Fruit fly (Drosophila melanogaster) whole organism, embryonic: ENCODE measurements around the gene CG32483.
A peak's percentile ranks its signal among the peaks of the same experiment; 100 is the strongest.

Source experiments
- Blimp-1 ChIP-seq: fragments of 200-800 bp; sonication (Bioruptor generic); optimal IDR thresholded peaks from 3 replicates; lab custom pipeline; 2018; ENCODE audit warnings: missing biosample characterization, missing genetic modification characterization, mild to moderate bottlenecking, moderate library complexity, missing genetic modification reagents
- CG10147 ChIP-seq: fragments of 200-800 bp; sonication (Bioruptor generic); optimal IDR thresholded peaks from 2 replicates; lab custom pipeline; 2019; ENCODE audit warnings: missing biosample characterization, mild to moderate bottlenecking, missing genetic modification characterization, moderate library complexity
- CG10366 ChIP-seq: fragments of 200-800 bp; sonication (Bioruptor generic); IDR thresholded peaks from 2 replicates; pipeline ENCODE4 v1.3.6; 2022; ENCODE audit warnings: missing biosample characterization, missing genetic modification characterization
- CG12942 ChIP-seq: fragments of 200-800 bp; sonication (Bioruptor generic); optimal IDR thresholded peaks from 3 replicates; lab custom pipeline; 2016; ENCODE audit warnings: missing biosample characterization, missing genetic modification characterization
- CG16815 ChIP-seq: fragments of 200-800 bp; sonication (Bioruptor generic); optimal IDR thresholded peaks from 3 replicates; lab custom pipeline; 2017; ENCODE audit warnings: missing biosample characterization, mild to moderate bottlenecking, missing genetic modification characterization
- CG1792 ChIP-seq: fragments of 200-800 bp; sonication (Bioruptor generic); optimal IDR thresholded peaks from 2 replicates; lab custom pipeline; 2016; ENCODE audit warnings: missing biosample characterization, missing genetic modification characterization
- CG2889 ChIP-seq: fragments of 200-800 bp; sonication (Bioruptor generic); IDR thresholded peaks from 3 replicates; pipeline ENCODE4 v1.3.6; 2022; ENCODE audit warnings: missing biosample characterization, missing genetic modification characterization
- CG30403 ChIP-seq: fragments of 200-800 bp; sonication (Bioruptor generic); optimal IDR thresholded peaks from 3 replicates; lab custom pipeline; 2016; ENCODE audit warnings: missing biosample characterization, missing genetic modification characterization
- CG31365 ChIP-seq: fragments of 200-800 bp; sonication (Bioruptor generic); optimal IDR thresholded peaks from 2 replicates; lab custom pipeline; 2018; ENCODE audit warnings: missing biosample characterization, mild to moderate bottlenecking, missing genetic modification characterization
- CG32772 ChIP-seq: fragments of 200-800 bp; sonication (Bioruptor generic); IDR thresholded peaks from 2 replicates; pipeline ENCODE4 v1.3.6; 2022; ENCODE audit warnings: missing biosample characterization, missing genetic modification characterization
- CG33557 ChIP-seq: fragments of 200-800 bp; sonication (Bioruptor generic); optimal IDR thresholded peaks from 2 replicates; lab custom pipeline; 2019; ENCODE audit warnings: missing biosample characterization, mild to moderate bottlenecking, missing genetic modification characterization, moderate library complexity
- CG4282 ChIP-seq: fragments of 200-800 bp; sonication (Bioruptor generic); optimal IDR thresholded peaks from 2 replicates; lab custom pipeline; 2016; ENCODE audit warnings: missing biosample characterization, missing genetic modification characterization
- CG4854 ChIP-seq: fragments of 200-800 bp; sonication (Bioruptor generic); optimal IDR thresholded peaks from 2 replicates; lab custom pipeline; 2016; ENCODE audit warnings: missing biosample characterization, missing genetic modification characterization, inconsistent platforms
- CG6272 ChIP-seq: fragments of 200-800 bp; sonication (Bioruptor generic); IDR thresholded peaks from 2 replicates; pipeline ENCODE4 v1.3.6; 2022; ENCODE audit warnings: missing biosample characterization, missing genetic modification characterization
- CG7271 ChIP-seq: fragments of 200-800 bp; sonication (Bioruptor generic); optimal IDR thresholded peaks from 2 replicates; lab custom pipeline; 2018; ENCODE audit warnings: missing biosample characterization, mild to moderate bottlenecking, missing genetic modification characterization, moderate library complexity
- CG8924 ChIP-seq: fragments of 200-800 bp; optimal IDR thresholded peaks from 3 replicates; lab custom pipeline; 2019; ENCODE audit warnings: missing biosample characterization, mild to moderate bottlenecking, missing genetic modification characterization, moderate library complexity
- CG9437 ChIP-seq: fragments of 200-800 bp; sonication (Bioruptor generic); optimal IDR thresholded peaks from 2 replicates; lab custom pipeline; 2018; ENCODE audit warnings: missing biosample characterization, mild to moderate bottlenecking, missing genetic modification characterization
- CHES-1-like ChIP-seq: fragments of 200-800 bp; sonication (Bioruptor generic); optimal IDR thresholded peaks from 2 replicates; lab custom pipeline; 2016; ENCODE audit warnings: missing biosample characterization, missing genetic modification characterization
- Chrac-16 ChIP-seq: fragments of 200-800 bp; sonication (Bioruptor generic); optimal IDR thresholded peaks from 3 replicates; lab custom pipeline; 2016; ENCODE audit warnings: missing biosample characterization, missing genetic modification characterization
- Dfd ChIP-seq, 2 experiments: fragments of >200 bp; optimal IDR thresholded peaks; 2 replicates each; lab custom pipeline; 2017; ENCODE audit warnings: missing biosample characterization in 2 of 2, missing genetic modification characterization in 2 of 2
- Dll ChIP-seq: fragments of 200-800 bp; sonication (Bioruptor generic); IDR thresholded peaks from 4 replicates; pipeline ENCODE4 v1.3.6; 2022; ENCODE audit warnings: missing biosample characterization, missing genetic modification characterization; ENCODE audit not compliant: partially characterized antibody
- E2f2 ChIP-seq: fragments of 200-800 bp; sonication (Bioruptor generic); IDR thresholded peaks from 2 replicates; pipeline ENCODE4 v1.3.6; 2022; ENCODE audit warnings: missing biosample characterization, missing genetic modification characterization
- HLHmδ ChIP-seq: fragments of 200-800 bp; sonication (Bioruptor generic); optimal IDR thresholded peaks from 2 replicates; lab custom pipeline; 2018; ENCODE audit warnings: missing biosample characterization, mild to moderate bottlenecking, missing genetic modification characterization, moderate library complexity
- Hr51 ChIP-seq, 2 experiments: fragments of 200-800 bp; sonication (Bioruptor generic); optimal IDR thresholded peaks; 2 replicates in 1 of 2; 3 replicates in 1 of 2; lab custom pipeline; 2016 to 2018; ENCODE audit warnings: missing biosample characterization in 2 of 2, missing genetic modification characterization in 2 of 2, mild to moderate bottlenecking in 1 of 2, moderate library complexity in 1 of 2
- NK7.1 ChIP-seq: fragments of 200-800 bp; sonication (Bioruptor generic); optimal IDR thresholded peaks from 3 replicates; lab custom pipeline; 2016; ENCODE audit warnings: missing biosample characterization, missing genetic modification characterization
- Oli ChIP-seq: fragments of 200-800 bp; sonication (Bioruptor generic); optimal IDR thresholded peaks from 2 replicates; lab custom pipeline; 2018; ENCODE audit warnings: missing biosample characterization, mild to moderate bottlenecking, missing genetic modification characterization, moderate library complexity
- Opbp ChIP-seq: fragments of 200-800 bp; sonication (Bioruptor generic); IDR thresholded peaks from 3 replicates; pipeline ENCODE4 v1.3.6; 2022; ENCODE audit warnings: missing biosample characterization, missing genetic modification characterization; ENCODE audit not compliant: partially characterized antibody
- Optix ChIP-seq: fragments of 200-800 bp; sonication (Bioruptor generic); IDR thresholded peaks from 3 replicates; pipeline ENCODE4 v1.3.6; 2022; ENCODE audit warnings: missing biosample characterization, missing genetic modification characterization
- Side ChIP-seq: fragments of 200-800 bp; sonication (Bioruptor generic); optimal IDR thresholded peaks from 2 replicates; lab custom pipeline; 2016; ENCODE audit warnings: missing biosample characterization, missing genetic modification characterization
- Spps ChIP-seq: fragments of 200-800 bp; sonication (Bioruptor generic); optimal IDR thresholded peaks from 2 replicates; lab custom pipeline; 2018; ENCODE audit warnings: missing biosample characterization, mild to moderate bottlenecking, missing genetic modification characterization
- Ssrp ChIP-seq: fragments of 200-800 bp; sonication (Bioruptor generic); optimal IDR thresholded peaks from 2 replicates; lab custom pipeline; 2018; ENCODE audit warnings: missing biosample characterization, mild to moderate bottlenecking, missing genetic modification characterization, moderate library complexity
- Xbp1 ChIP-seq: fragments of 200-800 bp; sonication (Bioruptor generic); optimal IDR thresholded peaks from 3 replicates; lab custom pipeline; 2016; ENCODE audit warnings: missing biosample characterization, mild to moderate bottlenecking, missing genetic modification characterization
- caup ChIP-seq: fragments of 200-800 bp; sonication (Bioruptor generic); optimal IDR thresholded peaks from 3 replicates; lab custom pipeline; 2017; ENCODE audit warnings: missing biosample characterization, mild to moderate bottlenecking, missing genetic modification characterization, moderate library complexity; ENCODE audit not compliant: severe bottlenecking
- crp ChIP-seq, 2 experiments: fragments of 200-800 bp; sonication (Bioruptor generic); optimal IDR thresholded peaks; 2 replicates in 1 of 2; 3 replicates in 1 of 2; lab custom pipeline; 2017; ENCODE audit warnings: missing biosample characterization in 2 of 2, missing genetic modification characterization in 2 of 2, mild to moderate bottlenecking in 1 of 2, moderate library complexity in 1 of 2
- dati ChIP-seq: fragments of 200-800 bp; sonication (Bioruptor generic); IDR thresholded peaks from 2 replicates; pipeline ENCODE4 v1.3.6; 2022; ENCODE audit warnings: missing biosample characterization, missing genetic modification characterization
- dimm ChIP-seq: fragments of 200-800 bp; sonication (Bioruptor generic); IDR thresholded peaks from 2 replicates; pipeline ENCODE4 v1.3.6; 2022; ENCODE audit warnings: missing biosample characterization, missing genetic modification characterization
- dmrt11E ChIP-seq: fragments of 200-800 bp; sonication (Bioruptor generic); optimal IDR thresholded peaks from 3 replicates; lab custom pipeline; 2018; ENCODE audit warnings: missing biosample characterization, mild to moderate bottlenecking, missing genetic modification characterization, moderate library complexity
- dmrt99B ChIP-seq: fragments of 200-800 bp; sonication (Bioruptor generic); optimal IDR thresholded peaks from 2 replicates; lab custom pipeline; 2018; ENCODE audit warnings: missing biosample characterization, mild to moderate bottlenecking, missing genetic modification characterization, moderate library complexity
- ham ChIP-seq: fragments of 200-800 bp; sonication (Bioruptor generic); IDR thresholded peaks from 2 replicates; pipeline ENCODE4 v1.3.6; 2022; ENCODE audit warnings: missing biosample characterization, missing genetic modification characterization
- jing ChIP-seq: fragments of 200-800 bp; sonication (Bioruptor generic); optimal IDR thresholded peaks from 2 replicates; lab custom pipeline; 2018; ENCODE audit warnings: missing biosample characterization, mild to moderate bottlenecking, missing genetic modification characterization
- kah ChIP-seq: fragments of 200-800 bp; sonication (Bioruptor generic); optimal IDR thresholded peaks from 2 replicates; lab custom pipeline; 2018; ENCODE audit warnings: missing biosample characterization, mild to moderate bottlenecking, missing genetic modification characterization
- maf-S ChIP-seq: fragments of 200-800 bp; sonication (Bioruptor generic); optimal IDR thresholded peaks from 2 replicates; lab custom pipeline; 2016; ENCODE audit warnings: missing biosample characterization, missing genetic modification characterization
- onecut ChIP-seq: fragments of 200-800 bp; sonication (Bioruptor generic); IDR thresholded peaks from 2 replicates; pipeline ENCODE4 v1.3.6; 2022; ENCODE audit warnings: missing biosample characterization, missing genetic modification characterization
- pb ChIP-seq: fragments of 200-800 bp; sonication (Bioruptor generic); optimal IDR thresholded peaks from 3 replicates; lab custom pipeline; 2016; ENCODE audit warnings: missing biosample characterization, missing genetic modification characterization
- ssp ChIP-seq: fragments of 200-800 bp; sonication (Bioruptor generic); IDR thresholded peaks from 2 replicates; pipeline ENCODE4 v1.3.6; 2022; ENCODE audit warnings: missing biosample characterization, missing genetic modification characterization
- stc ChIP-seq: fragments of 200-800 bp; sonication (Bioruptor generic); IDR thresholded peaks from 2 replicates; pipeline ENCODE4 v1.3.6; 2022; ENCODE audit warnings: missing biosample characterization, missing genetic modification characterization
- stwl ChIP-seq: fragments of 200-800 bp; sonication (Bioruptor generic); optimal IDR thresholded peaks from 3 replicates; lab custom pipeline; 2018; ENCODE audit warnings: missing biosample characterization, mild to moderate bottlenecking, missing genetic modification characterization, moderate library complexity
- unc-4 ChIP-seq: fragments of 200-800 bp; sonication (Bioruptor generic); IDR thresholded peaks from 2 replicates; pipeline ENCODE4 v1.3.6; 2022; ENCODE audit warnings: missing biosample characterization, missing genetic modification characterization; ENCODE audit not compliant: partially characterized antibody
- vvl ChIP-seq: fragments of 200-800 bp; sonication (Bioruptor generic); IDR thresholded peaks from 2 replicates; pipeline ENCODE4 v1.3.6; 2022; ENCODE audit warnings: missing biosample characterization, missing genetic modification characterization

The CG32483 gene

DNA sequence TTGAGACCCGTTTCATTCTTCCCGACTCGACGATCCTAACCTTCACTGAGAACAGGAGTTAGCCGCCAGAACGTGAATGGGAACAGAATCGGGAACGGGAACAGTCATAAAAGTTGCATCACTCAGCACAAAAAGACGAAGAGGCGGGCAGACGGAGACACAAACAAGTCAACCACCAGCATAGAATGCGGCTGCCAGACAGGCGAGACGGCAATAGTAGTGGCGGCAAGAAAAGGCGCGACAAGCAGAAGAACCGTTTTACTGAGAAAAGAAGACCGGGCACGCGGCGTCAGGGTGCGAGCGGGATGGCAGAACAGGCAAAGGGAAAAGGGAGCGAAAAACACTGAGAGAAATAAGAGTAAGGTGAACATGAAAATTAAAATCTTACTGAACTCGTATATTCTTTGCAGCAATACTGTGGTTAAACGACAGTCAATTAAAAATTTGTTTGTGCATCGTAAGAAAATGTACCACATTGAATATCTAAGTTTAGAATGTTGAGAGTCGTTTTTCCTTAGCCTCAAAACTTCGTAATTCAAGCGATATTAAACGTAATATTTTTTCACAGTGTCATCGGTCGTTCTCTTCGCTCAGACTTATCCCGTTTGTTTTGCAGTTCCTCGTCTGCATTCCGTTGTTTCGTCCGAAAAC, 49.4 kb downstream of the CG32483 start (continued):
- TF ChIP-seq dmrt99B (tag; lab: Kevin White, UChicago) (peak; percentile 83), CG10147 (GFP tag; lab: Kevin White, UChicago) (peak; percentile 65), Ssrp (peak; percentile 83), Side (GFP tag; lab: Kevin White, UChicago) (peak; percentile 89), CG4854 (GFP tag; lab: Kevin White, UChicago) (peak; percentile 31), CG9437 (GFP tag; lab: Kevin White, UChicago) (peak; percentile 80), CG10366 (GFP tag; lab: Robert Waterston, UW) (peak; percentile 72), stc (peak; percentile 62; the same call in 1 of the 2 replicates), CG8924 (tag; lab: Kevin White, UChicago) (peak; percentile 88), onecut (GFP tag; lab: Robert Waterston, UW) (peak; percentile 75), unc-4 (GFP tag; lab: Robert Waterston, UW) (no peak), dati (GFP tag; lab: Robert Waterston, UW) (no peak), Dfd (GFP tag; optimal IDR thresholded peaks at IDR 0.05; lab: Kevin White, UChicago) (no peak), ham (GFP tag; lab: Robert Waterston, UW) (no peak), pb (GFP tag; lab: Kevin White, UChicago) (peak; percentile 76), CG30403 (peak; percentile 86), E2f2 (GFP tag; lab: Robert Waterston, UW) (peak; percentile 62), dmrt11E (tag; lab: Kevin White, UChicago) (peak; percentile 95), Opbp (GFP tag; lab: Robert Waterston, UW) (no peak), Xbp1 (GFP tag; lab: Kevin White, UChicago) (peak; percentile 84), caup (GFP tag; lab: Kevin White, UChicago) (peak; percentile 73), Hr51 (GFP tag; optimal IDR thresholded peaks at IDR 0.05; lab: Kevin White, UChicago) (peak; percentile 73 to 81), CG6272 (GFP tag; lab: Robert Waterston, UW) (peak; percentile 32; the same call in 1 of the 2 replicates), dimm (peak; percentile 27; the same call in 1 of the 2 replicates), CG4282 (GFP tag; lab: Kevin White, UChicago) (no peak), kah (GFP tag; lab: Kevin White, UChicago) (peak; percentile 44), Dll (GFP tag; lab: Robert Waterston, UW) (no peak), crp (GFP tag; optimal IDR thresholded peaks at IDR 0.05; lab: Kevin White, UChicago) (peak in 1 of 2 experiments; percentile 38), CG2889 (GFP tag; lab: Robert Waterston, UW) (peak; percentile 67; the same call in 2 of the 3 replicates), CG12942 (peak; percentile 68), CHES-1-like (GFP tag; lab: Kevin White, UChicago) (peak; percentile 77), ssp (peak; percentile 56; the same call in 1 of the 2 replicates), CG7271 (peak; percentile 60), Spps (tag; lab: Kevin White, UChicago) (peak; percentile 90), CG31365 (tag; lab: Kevin White, UChicago) (peak; percentile 7), CG33557 (GFP tag; lab: Kevin White, UChicago) (peak; percentile 93), Oli (peak; percentile 85), HLHmδ (no peak), CG32772 (GFP tag; lab: Robert Waterston, UW) (peak; percentile 69), NK7.1 (GFP tag; lab: Kevin White, UChicago) (peak; percentile 69), Chrac-16 (GFP tag; lab: Kevin White, UChicago) (peak; percentile 87), Optix (GFP tag; lab: Robert Waterston, UW) (peak; percentile 78), CG16815 (GFP tag; lab: Kevin White, UChicago) (peak; percentile 86), CG1792 (GFP tag; lab: Kevin White, UChicago) (peak; percentile 72), vvl (GFP tag; lab: Robert Waterston, UW) (peak; percentile 78), Blimp-1 (GFP tag; lab: Kevin White, UChicago) (peak; percentile 82), maf-S (GFP tag; lab: Kevin White, UChicago) (peak; percentile 76), stwl (tag; lab: Kevin White, UChicago) (peak; percentile 52), jing (GFP tag; lab: Kevin White, UChicago) (peak; percentile 74)
